Worm (Caenorhabditis elegans): Measurements from ENCODE around the gene faah-4.

faah-4 gene

DNA sequence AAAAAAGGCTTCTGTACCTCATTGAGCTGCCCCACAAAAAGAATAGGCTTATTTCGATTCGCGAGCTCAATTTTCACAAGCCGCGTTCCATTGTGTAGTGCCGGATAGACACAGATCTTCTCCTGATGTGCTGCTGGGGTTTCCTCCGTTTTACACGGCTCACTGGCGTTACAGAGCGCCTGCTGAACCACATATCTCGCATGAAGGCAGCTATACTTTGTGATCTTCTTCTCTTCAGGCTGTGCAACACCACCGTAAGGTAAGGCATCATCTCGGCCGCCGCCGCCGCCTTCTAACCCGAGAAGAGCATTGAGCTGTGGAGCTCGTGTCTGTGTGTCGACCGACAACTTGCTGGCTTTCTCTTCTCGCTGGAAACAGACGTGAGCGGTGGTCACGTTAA, 56.1 kb downstream of the faah-4 start:
- TF ChIP-seq peb-1 (tag; optimal IDR thresholded peaks at IDR 0.05) (no peak), crh-2 (tag; optimal IDR thresholded peaks at IDR 0.05) (no peak), aly-2 (tag; optimal IDR thresholded peaks at IDR 0.05) (no peak), mdl-1 (tag; optimal IDR thresholded peaks at IDR 0.05) (no peak), elt-3 (tag; optimal IDR thresholded peaks at IDR 0.05) (no peak), sma-3 (GFP tag; optimal IDR thresholded peaks at IDR 0.05) (no peak), lin-11 (tag; optimal IDR thresholded peaks at IDR 0.05) (no peak), nhr-12 (tag; optimal IDR thresholded peaks at IDR 0.05) (no peak), dmd-4 (tag; optimal IDR thresholded peaks at IDR 0.05) (no peak), F13H6.1 (tag; optimal IDR thresholded peaks at IDR 0.05) (no peak), lsy-2 (tag; optimal IDR thresholded peaks at IDR 0.05) (no peak), zag-1 (tag; optimal IDR thresholded peaks at IDR 0.05) (no peak), C34F6.9 (tag; optimal IDR thresholded peaks at IDR 0.05) (no peak), gmeb-1 (tag; optimal IDR thresholded peaks at IDR 0.05) (no peak), sma-9 (GFP tag; optimal IDR thresholded peaks at IDR 0.05) (no peak), sma-9 (tag; optimal IDR thresholded peaks at IDR 0.05) (no peak), nhr-10 (tag; optimal IDR thresholded peaks at IDR 0.05) (no peak), alr-1 (tag; optimal IDR thresholded peaks at IDR 0.05) (no peak), sem-4 (tag; optimal IDR thresholded peaks at IDR 0.05) (no peak), nhr-237 (tag; optimal IDR thresholded peaks at IDR 0.05) (no peak), unc-62 (GFP tag; optimal IDR thresholded peaks at IDR 0.05) (no peak)

DNA sequence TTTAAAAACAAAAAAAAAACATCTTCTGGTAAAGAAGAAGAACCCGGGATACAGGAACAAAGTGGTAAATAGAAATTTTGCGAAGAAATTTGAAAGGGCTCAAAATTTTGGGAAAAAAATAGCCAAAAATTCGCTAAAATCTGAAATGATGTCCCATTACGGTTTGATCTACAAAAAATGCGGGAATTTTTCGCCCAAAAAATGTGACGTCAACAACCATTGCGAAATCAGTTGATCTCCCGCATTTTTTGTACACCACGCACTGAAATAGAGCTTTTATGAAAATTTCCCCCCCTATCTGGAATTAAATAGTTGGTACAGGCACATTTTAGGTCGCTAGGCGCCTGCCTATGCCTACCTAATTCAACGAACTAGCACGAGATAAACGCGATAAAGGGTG, 60.1 kb downstream of the faah-4 start:
- no peak for TF ChIP-seq ceh-82 (tag; optimal IDR thresholded peaks at IDR 0.05)
- no peak for TF ChIP-seq lin-11 (tag; optimal IDR thresholded peaks at IDR 0.05)
- no peak for TF ChIP-seq mab-5 (tag; optimal IDR thresholded peaks at IDR 0.05)
- TF ChIP-seq zag-1 (tag; optimal IDR thresholded peaks at IDR 0.05), result no peak
- no peak for TF ChIP-seq nhr-10 (tag; optimal IDR thresholded peaks at IDR 0.05)
- TF ChIP-seq unc-39 (tag; optimal IDR thresholded peaks at IDR 0.05), result no peak
- no peak for TF ChIP-seq C34F6.9 (tag; optimal IDR thresholded peaks at IDR 0.05)
- no peak for TF ChIP-seq nhr-77 (tag; optimal IDR thresholded peaks at IDR 0.05)
- no peak for TF ChIP-seq gmeb-1 (tag; optimal IDR thresholded peaks at IDR 0.05)
- TF ChIP-seq unc-55 (GFP tag; optimal IDR thresholded peaks at IDR 0.05), result no peak
- no peak for TF ChIP-seq ztf-1 (GFP tag; conservative IDR thresholded peaks at IDR 0.05)
- no peak for TF ChIP-seq nhr-129 (tag; optimal IDR thresholded peaks at IDR 0.05)
- no peak for TF ChIP-seq nhr-25 (tag; optimal IDR thresholded peaks at IDR 0.05)
- TF ChIP-seq lsy-2 (tag; optimal IDR thresholded peaks at IDR 0.05), result no peak
- no peak for TF ChIP-seq fos-1 (tag; optimal IDR thresholded peaks at IDR 0.05)
- no peak for TF ChIP-seq nhr-23 (tag; optimal IDR thresholded peaks at IDR 0.05)
- no peak for TF ChIP-seq Y55F3AM.14 (GFP tag; optimal IDR thresholded peaks at IDR 0.05)
- TF ChIP-seq ceh-16 (tag; optimal IDR thresholded peaks at IDR 0.05), result no peak
- no peak for TF ChIP-seq sma-9 (GFP tag; optimal IDR thresholded peaks at IDR 0.05)
- TF ChIP-seq sma-9 (tag; optimal IDR thresholded peaks at IDR 0.05), result no peak

Measured in whole organism, L2 larva.